Fruit fly (Drosophila melanogaster): ENCODE data around the gene CG42446.

CG42446 gene

DNA sequence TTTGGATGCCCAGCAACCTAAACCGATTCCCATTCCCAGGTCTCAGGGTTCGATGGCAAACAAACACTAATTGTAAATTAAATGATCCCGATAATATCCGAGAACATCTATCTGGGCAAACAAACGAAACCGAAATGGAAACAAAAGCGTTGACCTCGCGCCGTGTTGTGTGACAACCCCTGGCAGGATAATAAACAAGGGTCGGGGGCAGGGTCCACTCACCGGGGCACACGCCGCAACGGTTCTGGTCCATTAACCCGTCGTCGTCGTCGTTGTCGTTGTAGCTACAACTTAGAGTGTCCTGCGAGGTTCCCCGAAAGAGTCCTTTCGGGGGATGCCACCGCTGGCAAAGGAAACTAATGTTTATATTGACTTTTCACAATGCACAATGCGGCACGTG, 29.2 kb upstream of the CG42446 start:
- TF ChIP-seq dmrt93B (GFP tag; optimal IDR thresholded peaks at IDR 0.05), result no peak
- no peak for TF ChIP-seq Abd-B (GFP tag; optimal IDR thresholded peaks at IDR 0.05)
- TF ChIP-seq woc (GFP tag; optimal IDR thresholded peaks at IDR 0.05), result no peak
- TF ChIP-seq Hr78 (GFP tag; optimal IDR thresholded peaks at IDR 0.05), result no peak
- TF ChIP-seq Dif (GFP tag; optimal IDR thresholded peaks at IDR 0.05; ENCODE audit: partially characterized antibody), result no peak
- TF ChIP-seq sv (GFP tag; optimal IDR thresholded peaks at IDR 0.05), result no peak
- no peak for TF ChIP-seq Jra (GFP tag; optimal IDR thresholded peaks at IDR 0.05)
- no peak for TF ChIP-seq ey (GFP tag; optimal IDR thresholded peaks at IDR 0.05)
- TF ChIP-seq GATAd (GFP tag; optimal IDR thresholded peaks at IDR 0.05), result no peak

DNA sequence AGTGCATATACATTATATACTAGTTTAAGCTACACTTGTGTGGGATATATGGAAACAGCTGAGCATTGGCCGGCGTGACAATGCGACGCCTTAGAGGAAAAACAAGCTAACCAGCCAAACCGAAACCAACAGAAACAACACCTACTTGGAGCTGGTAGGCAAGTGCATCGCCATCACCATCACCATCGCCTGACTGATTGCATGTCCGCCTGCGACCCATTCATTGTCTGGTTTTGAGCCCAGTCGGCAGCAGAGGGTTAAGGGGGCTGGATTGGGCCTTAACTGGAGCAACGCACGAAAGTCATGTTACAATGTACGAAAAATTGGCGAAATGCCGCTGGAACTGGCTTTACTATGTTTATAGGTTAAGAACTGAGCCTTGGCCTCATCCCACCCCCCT, 27.1 kb upstream of the CG42446 start:
- TF ChIP-seq dmrt93B (GFP tag; optimal IDR thresholded peaks at IDR 0.05), result no peak
- TF ChIP-seq Rel (GFP tag; optimal IDR thresholded peaks at IDR 0.05), result no peak
- TF ChIP-seq Rel (tag; optimal IDR thresholded peaks at IDR 0.05), result no peak

- TF ChIP-seq Dfd (GFP tag; optimal IDR thresholded peaks at IDR 0.05) (no peak), jim (GFP tag; optimal IDR thresholded peaks at IDR 0.05) (no peak), Abd-B (GFP tag; optimal IDR thresholded peaks at IDR 0.05) (no peak)
Observed at dm6 chr3R:16385586-16385985, 25.7 kb upstream of the CG42446 start.

- TF ChIP-seq Hr83 (GFP tag; optimal IDR thresholded peaks at IDR 0.05; ENCODE audit: poor library complexity, severe bottlenecking) (no peak), Vsx2 (GFP tag; optimal IDR thresholded peaks at IDR 0.05; ENCODE audit: partially characterized antibody) (peak; percentile 39), dl (GFP tag; optimal IDR thresholded peaks at IDR 0.05; ENCODE audit: insufficient read depth in 1 of 2, partially characterized antibody in 2 of 2) (no peak), Myc (optimal IDR thresholded peaks at IDR 0.05) (peak; percentile 85), br (GFP tag; optimal IDR thresholded peaks at IDR 0.05) (no peak), sv (GFP tag; optimal IDR thresholded peaks at IDR 0.05) (no peak), Dif (GFP tag; optimal IDR thresholded peaks at IDR 0.05; ENCODE audit: partially characterized antibody) (peak; percentile 48), N (GFP tag; optimal IDR thresholded peaks at IDR 0.05) (peak; percentile 81)
Observed at dm6 chr3R:16374101-16374500, 14.2 kb upstream of the CG42446 start.

DNA sequence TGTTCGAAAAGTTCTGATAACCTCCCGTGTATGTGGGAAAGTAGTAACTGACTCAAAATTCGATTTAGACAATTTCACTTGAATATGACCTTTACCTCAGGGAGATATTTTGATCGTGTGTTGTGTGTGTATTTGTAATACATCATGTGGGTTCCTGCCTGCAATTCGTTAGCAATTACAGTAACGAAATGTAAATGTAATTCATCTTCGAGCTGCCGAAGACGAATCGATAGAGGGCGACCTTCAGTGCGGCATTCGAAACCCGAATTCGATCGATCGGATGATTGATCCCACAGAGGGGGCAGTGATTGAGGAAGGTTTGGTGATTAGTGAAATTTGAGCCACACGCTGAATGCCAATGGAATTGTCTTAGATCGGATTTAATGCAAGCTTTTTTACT, 10.5 kb upstream of the CG42446 start, which contains the start of gene CG10317:
CG10317 (minus strand) TSS at position 101 of the 400 bp plus-strand sequence.
- no peak for TF ChIP-seq Vsx2 (GFP tag; optimal IDR thresholded peaks at IDR 0.05; ENCODE audit: partially characterized antibody)
- TF ChIP-seq OdsH (GFP tag; optimal IDR thresholded peaks at IDR 0.05), result no peak
- no peak for TF ChIP-seq brk (GFP tag; optimal IDR thresholded peaks at IDR 0.05)
- TF ChIP-seq dl (GFP tag; optimal IDR thresholded peaks at IDR 0.05; ENCODE audit: insufficient read depth in 1 of 2, partially characterized antibody in 2 of 2), result no peak
- TF ChIP-seq woc (GFP tag; optimal IDR thresholded peaks at IDR 0.05), result no peak
- TF ChIP-seq Jra (GFP tag; optimal IDR thresholded peaks at IDR 0.05), result no peak
- TF ChIP-seq pan (optimal IDR thresholded peaks at IDR 0.05), result no peak
- no peak for TF ChIP-seq CrebA (GFP tag; optimal IDR thresholded peaks at IDR 0.05; ENCODE audit: borderline replicate concordance)
- no peak for TF ChIP-seq N (GFP tag; optimal IDR thresholded peaks at IDR 0.05)
- no peak for TF ChIP-seq CG9705 (GFP tag; optimal IDR thresholded peaks at IDR 0.05)
- no peak for TF ChIP-seq tai (GFP tag; optimal IDR thresholded peaks at IDR 0.05)
- TF ChIP-seq Myc (optimal IDR thresholded peaks at IDR 0.05), result no peak
- no peak for TF ChIP-seq Dfd (GFP tag; optimal IDR thresholded peaks at IDR 0.05)
- no peak for TF ChIP-seq Mio (GFP tag; optimal IDR thresholded peaks at IDR 0.05)
- TF ChIP-seq sage (GFP tag; optimal IDR thresholded peaks at IDR 0.05), result no peak

- TF ChIP-seq rgr (GFP tag; optimal IDR thresholded peaks at IDR 0.05) (no peak), N (GFP tag; optimal IDR thresholded peaks at IDR 0.05) (no peak), Jra (GFP tag; optimal IDR thresholded peaks at IDR 0.05) (no peak), Mio (GFP tag; optimal IDR thresholded peaks at IDR 0.05) (no peak), Myc (optimal IDR thresholded peaks at IDR 0.05) (no peak), Rel (GFP tag; optimal IDR thresholded peaks at IDR 0.05) (no peak), Rel (tag; optimal IDR thresholded peaks at IDR 0.05) (no peak), dsf (GFP tag; optimal IDR thresholded peaks at IDR 0.05; ENCODE audit: borderline replicate concordance) (no peak), ey (GFP tag; optimal IDR thresholded peaks at IDR 0.05) (no peak), brk (GFP tag; optimal IDR thresholded peaks at IDR 0.05) (no peak), OdsH (GFP tag; optimal IDR thresholded peaks at IDR 0.05) (no peak), Dfd (GFP tag; optimal IDR thresholded peaks at IDR 0.05) (no peak), Sp1 (GFP tag; optimal IDR thresholded peaks at IDR 0.05) (no peak), sage (GFP tag; optimal IDR thresholded peaks at IDR 0.05) (no peak), sv (GFP tag; optimal IDR thresholded peaks at IDR 0.05) (no peak), Dif (GFP tag; optimal IDR thresholded peaks at IDR 0.05; ENCODE audit: partially characterized antibody) (no peak), pan (optimal IDR thresholded peaks at IDR 0.05) (no peak), CG9705 (GFP tag; optimal IDR thresholded peaks at IDR 0.05) (no peak), HLH106 (tag; optimal IDR thresholded peaks at IDR 0.05) (no peak), jim (GFP tag; optimal IDR thresholded peaks at IDR 0.05) (no peak), psq (GFP tag; optimal IDR thresholded peaks at IDR 0.05) (no peak)
Observed at dm6 chr3R:16368288-16368687, 8.4 kb upstream of the CG42446 start, which contains the start of gene js. TSS of gene js (minus strand) at chr3R:16368306.
